Worm (Caenorhabditis elegans) whole organism, L4/young adult: ENCODE data around the gene F53A3.1.

Experiments
- W03F9.2 ChIP-seq: fragments of 150-350 bp; optimal IDR thresholded peaks from 2 replicates; lab custom pipeline; 2014; ENCODE audit warnings: missing biosample characterization, missing genetic modification characterization
- dao-5 ChIP-seq: sonication (generic microtip); optimal IDR thresholded peaks from 2 replicates; lab custom pipeline; 2016; ENCODE audit warnings: missing genotype, missing genetic modification characterization, moderate library complexity, missing compliant biosample characterization
- him-1 ChIP-seq: sonication (generic microtip); optimal IDR thresholded peaks from 2 replicates; lab custom pipeline; 2016; ENCODE audit warnings: missing genotype, missing genetic modification reagents, missing genetic modification characterization, missing compliant biosample characterization

F53A3.1 gene

ce11 chrIII:1955520-1956095 lies 12.2 kb upstream of the F53A3.1 start:
- no peak for TF ChIP-seq him-1 (tag; lab: Kevin White, UChicago)
- TF ChIP-seq dao-5 (tag; lab: Kevin White, UChicago) = no peak
- TF ChIP-seq W03F9.2 = no peak

- no peak for TF ChIP-seq dao-5 (tag; lab: Kevin White, UChicago)
- TF ChIP-seq W03F9.2 = no peak
- TF ChIP-seq him-1 (tag; lab: Kevin White, UChicago) = no peak
Measured at ce11 chrIII:1951388-1951787, 8.0 kb upstream of the F53A3.1 start, which contains the start of gene F53A3.7. F53A3.7 (plus strand) TSS chrIII:1951526.

ce11 chrIII:1950236-1950635 lies 6.8 kb upstream of the F53A3.1 start, which contains the start of the genes polh-1 and rps-22:
polh-1 (minus strand) TSS chrIII:1950269.
rps-22 (plus strand) TSS chrIII:1950535.
- no peak for TF ChIP-seq him-1 (tag; lab: Kevin White, UChicago)
- peak; percentile 94 for TF ChIP-seq W03F9.2

DNA sequence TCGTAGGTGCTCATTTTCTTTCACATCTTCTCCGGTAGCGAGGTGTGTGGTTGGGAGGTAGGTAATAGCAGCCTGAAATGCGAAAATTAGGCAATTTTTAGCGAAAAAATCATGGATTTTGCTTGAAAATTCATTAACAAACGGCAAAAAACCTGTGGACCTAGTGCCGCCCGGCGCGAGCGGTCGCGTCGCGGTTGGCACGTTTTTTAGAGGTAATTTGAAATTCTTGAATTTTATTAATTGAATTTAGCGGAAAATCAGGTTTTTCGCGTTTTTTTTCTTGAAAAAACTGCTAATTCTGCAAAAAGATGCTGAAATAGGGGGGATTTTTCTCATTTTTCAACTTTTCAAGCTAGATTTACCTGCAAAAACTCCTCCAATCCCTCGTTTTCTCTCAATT lies 5.9 kb upstream of the F53A3.1 start:
- no peak for TF ChIP-seq him-1 (tag; lab: Kevin White, UChicago)

DNA sequence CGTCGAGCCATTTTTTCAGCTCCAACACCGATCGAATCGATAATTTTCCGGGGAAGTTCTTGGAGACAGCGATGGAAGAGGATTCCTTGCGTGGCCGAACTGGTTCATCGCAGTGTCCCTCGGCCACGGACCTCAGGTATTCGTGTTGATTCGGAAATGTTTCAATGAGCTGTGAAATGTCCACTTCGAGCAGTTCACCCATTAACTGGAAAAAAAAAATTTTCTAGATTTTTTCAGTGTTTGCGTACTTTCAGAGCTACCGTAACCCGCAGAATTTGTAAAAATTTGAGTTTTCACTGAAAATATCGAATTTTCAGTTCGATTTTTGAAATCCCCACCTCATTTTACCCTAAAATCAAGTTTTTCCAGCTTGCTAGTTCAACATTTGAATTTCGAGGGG lies 4.4 kb upstream of the F53A3.1 start:
- TF ChIP-seq him-1 (tag; lab: Kevin White, UChicago) = no peak
- no peak for TF ChIP-seq W03F9.2
- no peak for TF ChIP-seq dao-5 (tag; lab: Kevin White, UChicago)

- TF ChIP-seq dao-5 (tag; lab: Kevin White, UChicago) (no peak), W03F9.2 (no peak), him-1 (tag; lab: Kevin White, UChicago) (no peak)
Measured at ce11 chrIII:1939625-1939988, 3.8 kb downstream of the F53A3.1 start.

DNA sequence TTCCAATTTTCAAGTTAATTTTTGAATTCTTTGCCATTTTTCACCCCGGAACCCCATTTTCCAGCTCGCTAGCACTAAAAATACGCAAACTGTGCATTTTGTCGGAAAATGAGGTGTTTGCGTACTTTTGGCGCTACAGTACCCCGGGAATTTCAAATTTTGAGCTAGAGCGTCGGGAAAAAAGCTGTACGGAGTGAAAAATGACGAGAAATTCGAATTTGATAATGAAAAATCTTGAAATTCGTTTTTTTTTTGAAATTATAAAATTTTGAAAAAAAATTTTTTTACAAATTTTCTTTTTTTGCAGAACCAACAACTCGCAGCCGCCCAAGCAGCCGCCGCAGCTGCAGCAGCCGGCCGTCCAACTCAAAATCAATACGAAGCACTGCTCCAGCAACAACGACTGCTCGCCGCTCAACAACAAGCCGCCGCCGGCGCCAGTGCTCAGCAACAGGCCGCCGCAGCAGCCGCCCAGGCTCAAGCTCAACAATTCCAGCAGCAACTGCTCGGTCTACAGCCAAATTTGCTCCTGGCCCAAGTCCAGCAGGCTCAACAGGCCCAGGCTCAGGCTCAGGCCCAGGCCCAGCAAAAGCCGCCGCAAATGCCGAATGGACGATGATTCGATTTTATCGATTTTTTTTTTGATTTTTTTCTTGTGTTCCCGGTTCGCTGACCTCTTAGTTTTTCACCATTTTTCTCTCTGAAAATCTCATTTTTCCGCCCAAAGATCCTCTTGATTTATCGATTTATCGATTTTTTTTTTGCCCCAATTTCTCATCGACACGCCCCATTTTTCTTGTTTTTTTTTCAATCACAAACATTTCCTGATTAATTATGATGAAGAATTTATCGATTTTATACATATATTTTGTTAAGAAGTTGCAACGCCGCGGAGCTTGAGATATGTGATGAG lies 4.5 kb downstream of the F53A3.1 start:
- TF ChIP-seq W03F9.2 (no peak), him-1 (tag; lab: Kevin White, UChicago) (no peak)

- TF ChIP-seq him-1 (tag; lab: Kevin White, UChicago) = no peak
- TF ChIP-seq dao-5 (tag; lab: Kevin White, UChicago) = no peak
- no peak for TF ChIP-seq W03F9.2
Measured at ce11 chrIII:1937879-1938438, 5.5 kb downstream of the F53A3.1 start.

DNA sequence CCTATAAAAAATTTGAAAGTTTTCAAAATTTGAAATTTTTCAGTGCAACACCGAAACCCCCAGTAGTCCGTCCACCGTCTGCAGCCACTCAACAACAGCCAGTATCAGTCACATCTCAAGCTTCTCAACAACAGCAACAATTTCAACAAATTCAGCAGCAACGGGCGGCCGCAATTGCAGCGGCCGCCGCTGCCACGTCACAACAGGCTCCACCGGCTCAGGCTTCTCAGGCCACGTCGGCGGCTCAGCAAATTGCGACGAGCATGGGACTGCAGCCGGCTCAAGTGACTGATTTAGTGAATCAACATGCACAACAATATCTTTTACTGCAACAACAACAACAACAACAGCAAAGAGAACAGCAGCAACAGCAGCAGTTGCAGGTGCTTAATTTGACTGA lies 9.3 kb downstream of the F53A3.1 start:
- TF ChIP-seq dao-5 (tag; lab: Kevin White, UChicago) (no peak), W03F9.2 (no peak)

DNA sequence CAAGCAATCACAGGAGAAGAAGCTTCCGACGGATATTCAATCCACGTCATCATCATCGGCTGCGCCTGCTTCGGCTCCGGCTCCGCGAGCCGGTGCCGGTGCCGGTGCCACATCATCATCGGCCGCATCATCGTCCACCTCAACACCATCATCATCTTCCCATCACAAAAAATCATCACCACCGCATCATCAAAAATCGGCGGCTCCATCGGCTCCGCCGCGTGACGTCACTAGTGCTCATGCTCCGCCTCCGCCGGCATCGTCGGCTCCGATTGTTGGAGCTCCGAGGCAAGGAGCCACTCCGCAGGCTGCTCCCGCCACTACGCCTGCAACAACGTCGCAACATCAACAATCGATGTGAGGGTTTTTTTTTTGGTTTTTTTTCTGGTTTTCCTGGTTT lies 11.4 kb downstream of the F53A3.1 start:
- TF ChIP-seq dao-5 (tag; lab: Kevin White, UChicago) = no peak
- TF ChIP-seq W03F9.2 = no peak
- no peak for TF ChIP-seq him-1 (tag; lab: Kevin White, UChicago)

DNA sequence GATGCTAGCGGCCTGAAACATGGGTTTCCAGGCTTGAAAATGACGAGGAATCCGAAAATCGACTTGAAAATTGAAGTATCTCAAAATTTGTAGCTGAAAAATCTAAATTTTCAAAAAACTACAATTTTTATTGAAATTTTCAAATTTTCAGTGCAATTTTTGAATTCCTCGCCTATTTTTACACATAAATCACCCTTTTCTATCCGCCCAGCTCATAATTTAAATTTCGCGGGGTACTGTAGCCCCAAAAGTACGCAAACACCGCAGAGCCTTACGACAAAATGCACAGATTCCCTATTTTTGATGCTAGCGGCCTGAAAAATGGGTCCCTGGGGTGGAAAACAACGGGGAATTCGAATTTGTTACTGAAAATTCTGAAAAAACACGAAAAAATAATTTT lies 11.9 kb downstream of the F53A3.1 start:
- TF ChIP-seq W03F9.2 (no peak), dao-5 (tag; lab: Kevin White, UChicago) (no peak), him-1 (tag; lab: Kevin White, UChicago) (no peak)

ce11 chrIII:1930714-1931273 lies 12.6 kb downstream of the F53A3.1 start:
- TF ChIP-seq W03F9.2 (no peak), him-1 (tag; lab: Kevin White, UChicago) (no peak), dao-5 (tag; lab: Kevin White, UChicago) (no peak)

ce11 chrIII:1928741-1929499 lies 14.5 kb downstream of the F53A3.1 start:
- TF ChIP-seq W03F9.2 (no peak), him-1 (tag; lab: Kevin White, UChicago) (no peak), dao-5 (tag; lab: Kevin White, UChicago) (no peak)
